Fruit fly (Drosophila melanogaster) whole organism, prepupa: ENCODE measurements around the gene CG42853.
A peak's percentile ranks its signal among the peaks of the same experiment; 100 is the strongest.

Source experiments
- Blimp-1 ChIP-seq: fragments of 200-800 bp; sonication (Bioruptor generic); optimal IDR thresholded peaks from 3 replicates; lab custom pipeline; 2017; ENCODE audit warnings: missing biosample characterization, missing genetic modification characterization, mild to moderate bottlenecking, moderate library complexity, missing genetic modification reagents
- CG11902 ChIP-seq: fragments of 200-800 bp; sonication (Bioruptor generic); optimal IDR thresholded peaks from 3 replicates; lab custom pipeline; 2016; ENCODE audit warnings: missing biosample characterization, missing genetic modification characterization
- CG15336 ChIP-seq: fragments of 200-800 bp; sonication (Bioruptor generic); IDR thresholded peaks from 2 replicates; pipeline ENCODE4 v1.3.6; 2022; ENCODE audit warnings: missing biosample characterization, missing genetic modification characterization
- CG16779 ChIP-seq: fragments of 200-800 bp; sonication (Bioruptor generic); optimal IDR thresholded peaks from 3 replicates; lab custom pipeline; 2017; ENCODE audit warnings: missing biosample characterization, mild to moderate bottlenecking, missing genetic modification characterization
- CG3032 ChIP-seq: fragments of 200-800 bp; optimal IDR thresholded peaks from 2 replicates; lab custom pipeline; 2019; ENCODE audit warnings: missing biosample characterization, mild to moderate bottlenecking, missing genetic modification characterization, moderate library complexity
- CG31627 ChIP-seq: fragments of 200-800 bp; sonication (Bioruptor generic); optimal IDR thresholded peaks from 3 replicates; lab custom pipeline; 2016; ENCODE audit warnings: missing biosample characterization, missing genetic modification characterization
- CG34406 ChIP-seq: fragments of 200-800 bp; sonication (Bioruptor generic); optimal IDR thresholded peaks from 3 replicates; lab custom pipeline; 2016; ENCODE audit warnings: missing biosample characterization, missing genetic modification characterization
- CG4318 ChIP-seq: fragments of 200-800 bp; sonication (Bioruptor generic); optimal IDR thresholded peaks from 3 replicates; lab custom pipeline; 2017; ENCODE audit warnings: missing biosample characterization, mild to moderate bottlenecking, missing genetic modification characterization
- CG6163 ChIP-seq: fragments of 200-800 bp; sonication (Bioruptor generic); IDR thresholded peaks from 3 replicates; pipeline ENCODE4 v1.3.6; 2022; ENCODE audit warnings: missing biosample characterization, missing genetic modification characterization
- CG6276 ChIP-seq: fragments of 200-800 bp; sonication (Bioruptor generic); optimal IDR thresholded peaks from 2 replicates; lab custom pipeline; 2017; ENCODE audit warnings: missing biosample characterization, mild to moderate bottlenecking, missing genetic modification characterization
- CG7368 ChIP-seq: fragments of 200-800 bp; sonication (Bioruptor generic); optimal IDR thresholded peaks from 3 replicates; lab custom pipeline; 2016; ENCODE audit warnings: missing biosample characterization, missing genetic modification characterization
- CG8119 ChIP-seq: fragments of 200-800 bp; sonication (Bioruptor generic); IDR thresholded peaks from 3 replicates; pipeline ENCODE4 v1.3.6; 2022; ENCODE audit warnings: missing biosample characterization, missing genetic modification characterization
- CG8319 ChIP-seq: fragments of 200-800 bp; sonication (Bioruptor generic); optimal IDR thresholded peaks from 3 replicates; lab custom pipeline; 2016; ENCODE audit warnings: missing biosample characterization, missing genetic modification characterization
- CG8632 ChIP-seq: fragments of 200-800 bp; sonication (Bioruptor generic); optimal IDR thresholded peaks from 3 replicates; lab custom pipeline; 2016; ENCODE audit warnings: missing biosample characterization, missing genetic modification characterization
- Eip75B ChIP-seq: fragments of 200-800 bp; sonication (Bioruptor generic); optimal IDR thresholded peaks from 3 replicates; lab custom pipeline; 2016; ENCODE audit warnings: missing biosample characterization, missing genetic modification characterization
- Eip78C ChIP-seq: fragments of 200-800 bp; sonication (Bioruptor generic); peaks from one replicate; lab custom pipeline; 2016; ENCODE audit warnings: missing biosample characterization, missing genetic modification characterization
- Eip93F ChIP-seq: fragments of 200-800 bp; sonication (Bioruptor generic); optimal IDR thresholded peaks from 2 replicates; lab custom pipeline; 2016; ENCODE audit warnings: missing biosample characterization, mild to moderate bottlenecking, missing genetic modification characterization
- Ets21C ChIP-seq: fragments of 200-800 bp; sonication (Bioruptor generic); optimal IDR thresholded peaks from 3 replicates; lab custom pipeline; 2016; ENCODE audit warnings: missing biosample characterization, missing genetic modification characterization
- Gug ChIP-seq: fragments of 200-800 bp; sonication (Bioruptor generic); IDR thresholded peaks from 2 replicates; pipeline ENCODE4 v1.3.6; 2022; ENCODE audit warnings: missing biosample characterization, missing genetic modification characterization
- Hr39 ChIP-seq: fragments of 200-800 bp; sonication (Bioruptor generic); optimal IDR thresholded peaks from 2 replicates; lab custom pipeline; 2016; ENCODE audit warnings: missing biosample characterization, missing genetic modification characterization
- Lpt ChIP-seq: fragments of 200-800 bp; sonication (Bioruptor generic); optimal IDR thresholded peaks from 3 replicates; lab custom pipeline; 2016; ENCODE audit warnings: missing biosample characterization, missing genetic modification characterization
- Met ChIP-seq: fragments of 200-800 bp; sonication (Bioruptor generic); optimal IDR thresholded peaks from 3 replicates; lab custom pipeline; 2016; ENCODE audit warnings: missing biosample characterization, missing genetic modification characterization
- OdsH ChIP-seq: fragments of 200-800 bp; sonication (Bioruptor generic); optimal IDR thresholded peaks from 3 replicates; lab custom pipeline; 2016; ENCODE audit warnings: missing biosample characterization, missing genetic modification characterization
- Smox ChIP-seq: fragments of 200-800 bp; sonication (Bioruptor generic); optimal IDR thresholded peaks from 3 replicates; lab custom pipeline; 2016; ENCODE audit warnings: missing biosample characterization, missing genetic modification characterization
- Sox14 ChIP-seq: fragments of 200-800 bp; sonication (Bioruptor generic); optimal IDR thresholded peaks from 3 replicates; lab custom pipeline; 2016; ENCODE audit warnings: missing biosample characterization, missing genetic modification characterization
- Sox15 ChIP-seq: fragments of 200-800 bp; sonication (Bioruptor generic); optimal IDR thresholded peaks from 3 replicates; lab custom pipeline; 2016; ENCODE audit warnings: missing biosample characterization, missing genetic modification characterization
- achi ChIP-seq: fragments of 200-800 bp; sonication (Bioruptor generic); optimal IDR thresholded peaks from 3 replicates; lab custom pipeline; 2016; ENCODE audit warnings: missing biosample characterization, missing genetic modification characterization
- acj6 ChIP-seq: fragments of 200-800 bp; sonication (Bioruptor generic); optimal IDR thresholded peaks from 3 replicates; lab custom pipeline; 2016; ENCODE audit warnings: missing biosample characterization, missing genetic modification characterization
- cyc ChIP-seq: fragments of 200-800 bp; sonication (Bioruptor generic); optimal IDR thresholded peaks from 3 replicates; lab custom pipeline; 2016; ENCODE audit warnings: missing biosample characterization, missing genetic modification characterization
- dsx ChIP-seq: fragments of 200-800 bp; optimal IDR thresholded peaks from 3 replicates; lab custom pipeline; 2019; ENCODE audit warnings: missing biosample characterization, mild to moderate bottlenecking, missing genetic modification characterization, moderate library complexity; ENCODE audit not compliant: poor library complexity, severe bottlenecking
- eg ChIP-seq: fragments of 200-800 bp; sonication (Bioruptor generic); IDR thresholded peaks from 3 replicates; pipeline ENCODE4 v1.3.6; 2022; ENCODE audit warnings: missing biosample characterization, missing genetic modification characterization
- esn ChIP-seq: fragments of 200-800 bp; sonication (Bioruptor generic); optimal IDR thresholded peaks from 2 replicates; lab custom pipeline; 2016; ENCODE audit warnings: missing biosample characterization, mild to moderate bottlenecking, missing genetic modification characterization, moderate library complexity
- fd59A ChIP-seq: fragments of 200-800 bp; sonication (Bioruptor generic); optimal IDR thresholded peaks from 2 replicates; lab custom pipeline; 2017; ENCODE audit warnings: missing biosample characterization, mild to moderate bottlenecking, missing genetic modification characterization, missing genetic modification reagents
- fd85E ChIP-seq: fragments of 200-800 bp; sonication (Bioruptor generic); optimal IDR thresholded peaks from 3 replicates; lab custom pipeline; 2016; ENCODE audit warnings: missing biosample characterization, missing genetic modification characterization
- fkh ChIP-seq: fragments of 200-800 bp; sonication (Bioruptor generic); optimal IDR thresholded peaks from 3 replicates; lab custom pipeline; 2017; ENCODE audit warnings: missing biosample characterization, mild to moderate bottlenecking, missing genetic modification characterization, moderate library complexity
- net ChIP-seq: fragments of 200-800 bp; sonication (Bioruptor generic); optimal IDR thresholded peaks from 3 replicates; lab custom pipeline; 2016; ENCODE audit warnings: missing biosample characterization, missing genetic modification characterization
- pdm3 ChIP-seq: fragments of 200-800 bp; sonication (Bioruptor generic); optimal IDR thresholded peaks from 3 replicates; lab custom pipeline; 2016; ENCODE audit warnings: missing biosample characterization, missing genetic modification characterization
- salr ChIP-seq, 2 experiments: fragments of 200-800 bp; sonication (Bioruptor generic); optimal IDR thresholded peaks; 3 replicates each; lab custom pipeline; 2016 to 2018; ENCODE audit warnings: missing biosample characterization in 2 of 2, missing genetic modification characterization in 2 of 2, mild to moderate bottlenecking in 1 of 2
- spab ChIP-seq: fragments of 200-800 bp; sonication (Bioruptor generic); optimal IDR thresholded peaks from 2 replicates; lab custom pipeline; 2017; ENCODE audit warnings: missing biosample characterization, mild to moderate bottlenecking, missing genetic modification characterization, missing genetic modification reagents
- ss ChIP-seq, 2 experiments: fragments of 200-800 bp; sonication (Bioruptor generic); optimal IDR thresholded peaks; 2 replicates in 1 of 2; 3 replicates in 1 of 2; lab custom pipeline; 2017 to 2018; ENCODE audit warnings: mild to moderate bottlenecking in 2 of 2, missing biosample characterization in 2 of 2, missing genetic modification characterization in 2 of 2, moderate library complexity in 1 of 2
- vri ChIP-seq: fragments of 200-800 bp; sonication (Bioruptor generic); optimal IDR thresholded peaks from 3 replicates; lab custom pipeline; 2016; ENCODE audit warnings: missing biosample characterization, mild to moderate bottlenecking, missing genetic modification characterization

The CG42853 gene

dm6 chr3L:18146833-18147232 lies 25.0 kb upstream of the CG42853 start (continued):
- TF ChIP-seq Gug (GFP tag; lab: Robert Waterston, UW): peak; percentile 28; the same call in 1 of the 2 replicates
- no peak for TF ChIP-seq pdm3 (GFP tag; lab: Kevin White, UChicago)
- TF ChIP-seq Sox14 (GFP tag; lab: Kevin White, UChicago): no peak
- TF ChIP-seq Blimp-1 (GFP tag; lab: Kevin White, UChicago): no peak
- peak; percentile 57 for TF ChIP-seq Eip78C (GFP tag; lab: Kevin White, UChicago)
- TF ChIP-seq CG11902 (GFP tag; lab: Kevin White, UChicago): no peak
- no peak for TF ChIP-seq net (GFP tag; lab: Kevin White, UChicago)
- TF ChIP-seq CG6276 (GFP tag; lab: Kevin White, UChicago): peak; percentile 58
- TF ChIP-seq Eip93F (GFP tag; lab: Kevin White, UChicago): no peak
- no peak for TF ChIP-seq Hr39 (GFP tag; lab: Kevin White, UChicago)
- TF ChIP-seq fkh (GFP tag; lab: Kevin White, UChicago): no peak

- TF ChIP-seq salr (GFP tag; optimal IDR thresholded peaks at IDR 0.05; lab: Kevin White, UChicago) (no peak), fkh (GFP tag; lab: Kevin White, UChicago) (peak; percentile 83)
Observed at dm6 chr3L:18144620-18145019, 22.8 kb upstream of the CG42853 start.

DNA sequence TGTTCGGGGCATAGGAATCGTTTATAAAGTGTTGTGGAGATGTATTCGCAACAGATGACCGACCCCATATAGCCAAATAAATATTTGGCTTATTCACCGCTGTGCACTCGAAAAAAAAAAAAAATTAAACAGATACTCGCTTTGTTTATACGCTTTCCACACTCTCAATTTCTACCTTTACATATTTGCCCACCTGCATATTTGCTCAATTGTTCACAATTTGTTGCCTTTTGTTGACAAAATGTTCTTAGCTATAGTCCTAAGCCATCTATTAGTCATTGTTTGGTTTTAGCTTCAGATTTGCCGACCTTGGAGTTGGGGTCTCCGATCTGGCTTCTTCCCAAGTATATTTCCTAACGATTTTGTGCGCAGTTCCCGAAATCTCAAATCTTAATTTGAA lies 21.2 kb upstream of the CG42853 start:
- TF ChIP-seq Ets21C (GFP tag; lab: Kevin White, UChicago) (no peak), net (GFP tag; lab: Kevin White, UChicago) (no peak), Smox (GFP tag; lab: Kevin White, UChicago) (no peak), pdm3 (GFP tag; lab: Kevin White, UChicago) (no peak), fkh (GFP tag; lab: Kevin White, UChicago) (peak; percentile 61), acj6 (no peak)

DNA sequence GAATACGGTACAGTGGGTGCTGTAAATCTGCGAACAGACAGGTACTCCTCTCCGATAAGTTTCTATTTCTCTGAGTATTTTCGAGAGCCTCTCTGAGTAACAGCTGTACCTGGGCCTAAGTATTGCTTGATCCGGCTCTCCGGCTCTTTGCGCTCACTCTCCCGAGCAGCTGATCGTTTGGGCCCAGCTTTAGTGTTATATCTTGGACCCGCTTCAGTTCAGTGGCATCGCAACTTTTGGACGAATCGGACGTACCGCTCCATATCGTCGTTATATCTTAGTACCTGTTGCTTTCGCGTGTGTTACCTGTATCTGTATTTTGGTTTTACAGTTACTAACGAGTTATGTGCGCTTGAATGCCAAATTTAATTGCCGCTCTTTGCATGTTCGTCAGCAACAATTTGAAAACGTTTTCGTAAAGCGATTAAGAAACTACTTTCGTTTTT lies 17.4 kb upstream of the CG42853 start, which contains the start of gene geko:
TSS of gene geko (plus strand) at position 219 of the 446 bp plus-strand sequence.
- TF ChIP-seq CG8319 (GFP tag; lab: Kevin White, UChicago) (no peak), Lpt (GFP tag; lab: Kevin White, UChicago) (peak; percentile 40), CG31627 (GFP tag; lab: Kevin White, UChicago) (no peak), dsx (GFP tag; lab: Kevin White, UChicago) (peak; percentile 4), Met (no peak), esn (GFP tag; lab: Kevin White, UChicago) (no peak), CG8119 (GFP tag; lab: Robert Waterston, UW) (peak; percentile 45; the same call in 1 of the 3 replicates), CG8632 (GFP tag; lab: Kevin White, UChicago) (no peak), CG15336 (GFP tag; lab: Robert Waterston, UW) (peak; percentile 58), fd59A (GFP tag; lab: Kevin White, UChicago) (no peak), ss (GFP tag; optimal IDR thresholded peaks at IDR 0.05; lab: Kevin White, UChicago) (peak; percentile 9 to 26), vri (GFP tag; lab: Kevin White, UChicago) (peak; percentile 4), OdsH (GFP tag; lab: Kevin White, UChicago) (no peak), Eip78C (GFP tag; lab: Kevin White, UChicago) (peak; percentile 46), CG3032 (tag; lab: Kevin White, UChicago) (no peak), CG34406 (GFP tag; lab: Kevin White, UChicago) (no peak), CG6163 (GFP tag; lab: Robert Waterston, UW) (peak; percentile 57; the same call in 1 of the 3 replicates), spab (GFP tag; lab: Kevin White, UChicago) (no peak), Sox15 (GFP tag; lab: Kevin White, UChicago) (no peak), achi (no peak), cyc (GFP tag; lab: Kevin White, UChicago) (no peak), CG16779 (tag; lab: Kevin White, UChicago) (no peak), Eip75B (GFP tag; lab: Kevin White, UChicago) (no peak), CG4318 (GFP tag; lab: Kevin White, UChicago) (no peak), eg (GFP tag; lab: Robert Waterston, UW) (peak; percentile 63; the same call in 2 of the 3 replicates), Eip93F (GFP tag; lab: Kevin White, UChicago) (no peak), CG7368 (no peak), fd85E (no peak), Smox (GFP tag; lab: Kevin White, UChicago) (no peak), fkh (GFP tag; lab: Kevin White, UChicago) (no peak)
